Worm (Caenorhabditis elegans): Measurements from ENCODE around the gene srd-8.

srd-8 gene

ce11 chrIV:5619643-5620042, 25.8 kb downstream of the srd-8 start, which contains the start of gene srsx-16:
srsx-16 (minus strand) TSS chrIV:5619743.
- TF ChIP-seq mdl-1 (tag; optimal IDR thresholded peaks at IDR 0.05) (no peak), nhr-25 (tag; optimal IDR thresholded peaks at IDR 0.05) (no peak), ama-1 (optimal IDR thresholded peaks at IDR 0.05) (no peak), ZK546.5 (tag; optimal IDR thresholded peaks at IDR 0.05) (no peak), tbx-2 (tag; optimal IDR thresholded peaks at IDR 0.05) (no peak), nhr-76 (tag; optimal IDR thresholded peaks at IDR 0.05) (no peak), pqm-1 (tag; optimal IDR thresholded peaks at IDR 0.05) (no peak), fkh-10 (GFP tag; optimal IDR thresholded peaks at IDR 0.05) (no peak), unc-62 (GFP tag; optimal IDR thresholded peaks at IDR 0.05) (no peak), nhr-12 (tag; optimal IDR thresholded peaks at IDR 0.05) (no peak), nfya-1 (tag; optimal IDR thresholded peaks at IDR 0.05; ENCODE audit: insufficient read depth) (no peak), ceh-16 (tag; optimal IDR thresholded peaks at IDR 0.05) (no peak), lin-15B (tag; optimal IDR thresholded peaks at IDR 0.05) (no peak), ztf-4 (tag; optimal IDR thresholded peaks at IDR 0.05) (no peak), lsy-12 (tag; optimal IDR thresholded peaks at IDR 0.05) (no peak)

- peak; percentile 82 for TF ChIP-seq pqm-1 (tag; optimal IDR thresholded peaks at IDR 0.05)
- TF ChIP-seq nhr-11 (tag; optimal IDR thresholded peaks at IDR 0.05) = no peak
- peak; percentile 73 for TF ChIP-seq elt-2 (tag; optimal IDR thresholded peaks at IDR 0.05)
- TF ChIP-seq nhr-28 (tag; optimal IDR thresholded peaks at IDR 0.05) = no peak
- no peak for TF ChIP-seq elt-1 (tag; optimal IDR thresholded peaks at IDR 0.05)
- no peak for TF ChIP-seq unc-39 (tag; optimal IDR thresholded peaks at IDR 0.05)
- no peak for TF ChIP-seq ztf-11 (tag; optimal IDR thresholded peaks at IDR 0.05)
- no peak for TF ChIP-seq skn-1 (tag; optimal IDR thresholded peaks at IDR 0.05)
- no peak for TF ChIP-seq unc-62 (GFP tag; optimal IDR thresholded peaks at IDR 0.05)
- peak; percentile 79 for TF ChIP-seq pha-4 (tag; optimal IDR thresholded peaks at IDR 0.05)
- TF ChIP-seq jun-1 (tag; optimal IDR thresholded peaks at IDR 0.05) = no peak
- TF ChIP-seq fkh-2 (tag; optimal IDR thresholded peaks at IDR 0.05) = no peak
- no peak for TF ChIP-seq aly-2 (tag; optimal IDR thresholded peaks at IDR 0.05)
- no peak for TF ChIP-seq fkh-10 (GFP tag; optimal IDR thresholded peaks at IDR 0.05)
- no peak for TF ChIP-seq lsy-12 (tag; optimal IDR thresholded peaks at IDR 0.05)
Observed at ce11 chrIV:5614558-5615026, 30.8 kb downstream of the srd-8 start, which contains the start of gene C39H7.4. C39H7.4 (minus strand) TSS chrIV:5614608.

- TF ChIP-seq R02D3.7 (tag; optimal IDR thresholded peaks at IDR 0.05) = no peak
- TF ChIP-seq unc-39 (tag; optimal IDR thresholded peaks at IDR 0.05) = no peak
- TF ChIP-seq fkh-10 (GFP tag; optimal IDR thresholded peaks at IDR 0.05) = no peak
- TF ChIP-seq pha-4 (tag; optimal IDR thresholded peaks at IDR 0.05) = peak; percentile 97
- no peak for TF ChIP-seq nhr-77 (tag; optimal IDR thresholded peaks at IDR 0.05)
- no peak for TF ChIP-seq ZK546.5 (tag; optimal IDR thresholded peaks at IDR 0.05)
- no peak for TF ChIP-seq aly-2 (tag; optimal IDR thresholded peaks at IDR 0.05)
- peak; percentile 39 for TF ChIP-seq nhr-25 (tag; optimal IDR thresholded peaks at IDR 0.05)
- no peak for TF ChIP-seq sea-2 (GFP tag; optimal IDR thresholded peaks at IDR 0.05)
- peak; percentile 76 for TF ChIP-seq snpc-4 (tag; optimal IDR thresholded peaks at IDR 0.05)
- TF ChIP-seq nhr-23 (tag; optimal IDR thresholded peaks at IDR 0.05) = peak; percentile 93
- no peak for TF ChIP-seq ceh-16 (tag; optimal IDR thresholded peaks at IDR 0.05)
- TF ChIP-seq elt-3 (tag; optimal IDR thresholded peaks at IDR 0.05) = no peak
- TF ChIP-seq hmg-11 (tag; optimal IDR thresholded peaks at IDR 0.05) = peak; percentile 91
- no peak for TF ChIP-seq ceh-82 (tag; optimal IDR thresholded peaks at IDR 0.05)
- TF ChIP-seq nhr-67 (tag; optimal IDR thresholded peaks at IDR 0.05) = no peak
- TF ChIP-seq egl-5 (tag; optimal IDR thresholded peaks at IDR 0.05) = peak; percentile 96
- TF ChIP-seq daf-12 (tag; optimal IDR thresholded peaks at IDR 0.05) = peak; percentile 66
- no peak for TF ChIP-seq eor-1 (tag; optimal IDR thresholded peaks at IDR 0.05)
- peak; percentile 45 for TF ChIP-seq ceh-28 (tag; optimal IDR thresholded peaks at IDR 0.05)
- no peak for TF ChIP-seq mml-1 (tag; optimal IDR thresholded peaks at IDR 0.05)
- TF ChIP-seq tbx-2 (tag; optimal IDR thresholded peaks at IDR 0.05) = peak; percentile 64
- no peak for TF ChIP-seq zag-1 (tag; optimal IDR thresholded peaks at IDR 0.05)
- TF ChIP-seq egl-27 (tag; optimal IDR thresholded peaks at IDR 0.05) = peak; percentile 87
- no peak for TF ChIP-seq nhr-237 (tag; optimal IDR thresholded peaks at IDR 0.05)
- TF ChIP-seq jun-1 (tag; optimal IDR thresholded peaks at IDR 0.05) = peak; percentile 68
- peak; percentile 74 for TF ChIP-seq lsy-12 (tag; optimal IDR thresholded peaks at IDR 0.05)
- peak; percentile 39 for TF ChIP-seq ama-1 (optimal IDR thresholded peaks at IDR 0.05)
- TF ChIP-seq elt-1 (tag; optimal IDR thresholded peaks at IDR 0.05) = no peak
- peak; percentile 61 for TF ChIP-seq pqm-1 (tag; optimal IDR thresholded peaks at IDR 0.05)
- no peak for TF ChIP-seq nhr-12 (tag; optimal IDR thresholded peaks at IDR 0.05)
- no peak for TF ChIP-seq nhr-76 (tag; optimal IDR thresholded peaks at IDR 0.05)
- TF ChIP-seq unc-62 (GFP tag; optimal IDR thresholded peaks at IDR 0.05) = peak; percentile 92
- TF ChIP-seq nhr-11 (tag; optimal IDR thresholded peaks at IDR 0.05) = no peak
- TF ChIP-seq fkh-2 (tag; optimal IDR thresholded peaks at IDR 0.05) = peak; percentile 30
- TF ChIP-seq lin-15B (tag; optimal IDR thresholded peaks at IDR 0.05) = peak; percentile 50
- TF ChIP-seq mdl-1 (tag; optimal IDR thresholded peaks at IDR 0.05) = peak; percentile 80
- TF ChIP-seq ceh-9 (tag; optimal IDR thresholded peaks at IDR 0.05) = no peak
- peak; percentile 24 for TF ChIP-seq elt-2 (tag; optimal IDR thresholded peaks at IDR 0.05)
- TF ChIP-seq nhr-43 (tag; optimal IDR thresholded peaks at IDR 0.05; ENCODE audit: poor library complexity, severe bottlenecking) = peak; percentile 71
- TF ChIP-seq nhr-28 (tag; optimal IDR thresholded peaks at IDR 0.05) = no peak
- TF ChIP-seq nfya-1 (tag; optimal IDR thresholded peaks at IDR 0.05; ENCODE audit: insufficient read depth) = peak; percentile 90
- TF ChIP-seq ztf-4 (tag; optimal IDR thresholded peaks at IDR 0.05) = peak; percentile 25
- TF ChIP-seq skn-1 (tag; optimal IDR thresholded peaks at IDR 0.05) = peak; percentile 86
Observed at ce11 chrIV:5607343-5607742, 38.1 kb downstream of the srd-8 start.
